Fruit fly (Drosophila melanogaster) whole organism, adult: ENCODE measurements around the gene CG5567.

Source experiments
- CG12768 ChIP-seq: fragments of 200-800 bp; sonication (Bioruptor generic); optimal IDR thresholded peaks from 2 replicates; lab custom pipeline; 2017; ENCODE audit warnings: missing biosample characterization, missing genetic modification characterization, mild to moderate bottlenecking, moderate library complexity, missing genetic modification reagents
- CG7045 ChIP-seq: fragments of 200-800 bp; sonication (Bioruptor generic); optimal IDR thresholded peaks from 2 replicates; lab custom pipeline; 2017; ENCODE audit warnings: missing biosample characterization, mild to moderate bottlenecking, missing genetic modification characterization
- pad ChIP-seq: fragments of 200-800 bp; sonication (Bioruptor generic); optimal IDR thresholded peaks from 3 replicates; lab custom pipeline; 2017; ENCODE audit warnings: missing biosample characterization, missing genetic modification characterization, mild to moderate bottlenecking, moderate library complexity, missing genetic modification reagents

- TF ChIP-seq CG12768 (no peak), CG7045 (GFP tag; lab: Kevin White, UChicago) (no peak), pad (no peak)
Measured at dm6 chr3L:17887393-17887792, 44.0 kb upstream of the CG5567 start, which contains the start of gene CG7402.
